Worm (Caenorhabditis elegans): ENCODE results near the gene F13D12.10.

DNA sequence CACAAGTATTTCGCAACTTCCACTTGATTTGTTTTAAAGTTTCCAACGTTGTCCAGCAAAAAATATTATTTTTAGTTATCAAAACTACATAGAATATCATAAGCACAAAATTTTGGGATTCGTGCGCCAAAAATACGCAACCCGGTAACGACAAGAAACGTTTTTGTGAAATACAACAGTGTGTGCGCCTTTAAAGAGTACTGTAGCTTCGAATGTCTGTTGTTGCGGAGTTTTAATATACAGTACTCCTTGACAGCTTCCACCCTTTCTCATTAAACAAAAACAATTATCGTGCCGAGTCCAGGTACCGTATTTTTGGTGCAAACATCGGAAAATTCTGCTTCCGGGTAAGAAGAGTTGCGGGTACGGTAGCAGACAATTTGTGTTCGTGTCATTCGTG, 33.4 kb upstream of the F13D12.10 start:
- TF ChIP-seq ama-1 (optimal IDR thresholded peaks at IDR 0.05), result no peak
- TF ChIP-seq ceh-13 (GFP tag; optimal IDR thresholded peaks at IDR 0.05), result no peak
- no peak for TF ChIP-seq aly-1 (tag; optimal IDR thresholded peaks at IDR 0.05)
- no peak for TF ChIP-seq hmg-4 (GFP tag; optimal IDR thresholded peaks at IDR 0.05)
- no peak for TF ChIP-seq tbx-37 (GFP tag; conservative IDR thresholded peaks at IDR 0.05)
- no peak for TF ChIP-seq tra-4 (tag; optimal IDR thresholded peaks at IDR 0.05)
- TF ChIP-seq sea-1 (GFP tag; conservative IDR thresholded peaks at IDR 0.05), result no peak
- no peak for TF ChIP-seq hnd-1 (tag; optimal IDR thresholded peaks at IDR 0.05)

All from whole organism, early embryonic.